Fruit fly (Drosophila melanogaster) whole organism, embryonic: ENCODE measurements around the gene CG44838.
A peak's percentile ranks its signal among the peaks of the same experiment; 100 is the strongest.

ENCODE experiments used
- Abd-B ChIP-seq: fragments of 200-800 bp; sonication (Bioruptor generic); optimal IDR thresholded peaks from 2 replicates; lab custom pipeline; 2018; ENCODE audit warnings: missing biosample characterization, mild to moderate bottlenecking, missing genetic modification characterization, moderate library complexity
- Adf1 ChIP-seq: fragments of 200-800 bp; sonication (Bioruptor generic); IDR thresholded peaks from 2 replicates; pipeline ENCODE4 v1.3.6; 2022; ENCODE audit warnings: missing biosample characterization, missing genetic modification characterization
- Awh ChIP-seq: fragments of 200-800 bp; sonication (Bioruptor generic); IDR thresholded peaks from 2 replicates; pipeline ENCODE4, ENCODE4 v1.3.6; 2022; ENCODE audit warnings: missing biosample characterization, missing genetic modification characterization
- BtbVII ChIP-seq: fragments of 200-800 bp; sonication (Bioruptor generic); optimal IDR thresholded peaks from 3 replicates; lab custom pipeline; 2017; ENCODE audit warnings: missing biosample characterization, mild to moderate bottlenecking, missing genetic modification characterization
- CG10654 ChIP-seq: fragments of 200-800 bp; sonication (Bioruptor generic); optimal IDR thresholded peaks from 2 replicates; lab custom pipeline; 2016; ENCODE audit warnings: missing biosample characterization, missing genetic modification characterization
- CG12659 ChIP-seq: fragments of 200-800 bp; sonication (Bioruptor generic); optimal IDR thresholded peaks from 3 replicates; lab custom pipeline; 2017; ENCODE audit warnings: mild to moderate bottlenecking, missing biosample characterization, missing genetic modification reagents, missing genetic modification characterization
- CG13424 ChIP-seq: fragments of 200-800 bp; sonication (Bioruptor generic); optimal IDR thresholded peaks from 2 replicates; lab custom pipeline; 2019; ENCODE audit warnings: missing biosample characterization, mild to moderate bottlenecking, missing genetic modification characterization, moderate library complexity
- CG14860 ChIP-seq: fragments of 200-800 bp; sonication (Bioruptor generic); IDR thresholded peaks from 3 replicates; pipeline ENCODE4 v1.3.6; 2022; ENCODE audit warnings: missing biosample characterization, missing genetic modification characterization; ENCODE audit not compliant: partially characterized antibody
- CG15514 ChIP-seq: fragments of 200-800 bp; sonication (Bioruptor generic); optimal IDR thresholded peaks from 3 replicates; lab custom pipeline; 2017; ENCODE audit warnings: missing biosample characterization, missing genetic modification characterization, mild to moderate bottlenecking, moderate library complexity, missing genetic modification reagents
- CG1603 ChIP-seq: fragments of 200-800 bp; sonication (Bioruptor generic); optimal IDR thresholded peaks from 2 replicates; lab custom pipeline; 2019; ENCODE audit warnings: missing biosample characterization, mild to moderate bottlenecking, missing genetic modification characterization, moderate library complexity
- CG16779 ChIP-seq: fragments of 200-800 bp; sonication (Bioruptor generic); IDR thresholded peaks from 2 replicates; pipeline ENCODE4 v1.3.6; 2022; ENCODE audit warnings: missing biosample characterization, missing genetic modification characterization
- CG4360 ChIP-seq: fragments of 200-800 bp; sonication (Bioruptor generic); IDR thresholded peaks from 2 replicates; pipeline ENCODE4 v1.3.6; 2022; ENCODE audit warnings: missing biosample characterization, missing genetic modification characterization
- CG43689 ChIP-seq: fragments of 200-800 bp; sonication (Bioruptor generic); IDR thresholded peaks from 2 replicates; pipeline ENCODE4 v1.3.6; 2022; ENCODE audit warnings: missing biosample characterization, missing genetic modification characterization
- CG7786 ChIP-seq: fragments of 200-800 bp; sonication (Bioruptor generic); optimal IDR thresholded peaks from 2 replicates; lab custom pipeline; 2016; ENCODE audit warnings: missing biosample characterization, missing genetic modification characterization
- CG8765 ChIP-seq: fragments of 200-800 bp; sonication (Bioruptor generic); IDR thresholded peaks from 2 replicates; pipeline ENCODE4 v1.3.6; 2022; ENCODE audit warnings: missing biosample characterization, missing genetic modification characterization
- CkIIα-i1 ChIP-seq: fragments of 200-800 bp; sonication (Bioruptor generic); IDR thresholded peaks from 2 replicates; pipeline ENCODE4 v1.3.6; 2022; ENCODE audit warnings: missing biosample characterization, missing genetic modification characterization
- CoRest ChIP-seq: fragments of 200-800 bp; sonication (Bioruptor generic); optimal IDR thresholded peaks from 3 replicates; lab custom pipeline; 2018; ENCODE audit warnings: missing biosample characterization, mild to moderate bottlenecking, missing genetic modification characterization, moderate library complexity
- CrebB ChIP-seq: fragments of 200-800 bp; sonication (Bioruptor generic); optimal IDR thresholded peaks from 3 replicates; lab custom pipeline; 2018; ENCODE audit warnings: missing biosample characterization, mild to moderate bottlenecking, missing genetic modification characterization
- D19B ChIP-seq: fragments of 200-800 bp; sonication (Bioruptor generic); optimal IDR thresholded peaks from 2 replicates; lab custom pipeline; 2017; ENCODE audit warnings: missing biosample characterization, mild to moderate bottlenecking, missing genetic modification characterization
- Doc3 ChIP-seq: fragments of 200-800 bp; sonication (Bioruptor generic); IDR thresholded peaks from 3 replicates; pipeline ENCODE4 v1.3.6; 2022; ENCODE audit warnings: missing biosample characterization, missing genetic modification characterization; ENCODE audit not compliant: partially characterized antibody
- Eip74EF ChIP-seq, 2 experiments: fragments of 200-800 bp in 1 of 2; fragments of >200 bp in 1 of 2; sonication (Bioruptor generic) in 1 of 2; optimal IDR thresholded peaks; 2 replicates each; lab custom pipeline; 2017 to 2019; ENCODE audit warnings: missing biosample characterization in 2 of 2, missing genetic modification characterization in 2 of 2, mild to moderate bottlenecking in 1 of 2, moderate library complexity in 1 of 2
- Elba2 ChIP-seq: fragments of 200-800 bp; sonication (Bioruptor generic); optimal IDR thresholded peaks from 3 replicates; lab custom pipeline; 2016; ENCODE audit warnings: missing biosample characterization, missing genetic modification characterization
- Hr3 ChIP-seq: fragments of 200-800 bp; sonication (Bioruptor generic); optimal IDR thresholded peaks from 3 replicates; lab custom pipeline; 2016; ENCODE audit warnings: missing biosample characterization, missing genetic modification characterization
- Lim3 ChIP-seq: fragments of 200-800 bp; sonication (Bioruptor generic); IDR thresholded peaks from 2 replicates; pipeline ENCODE4 v1.3.6; 2022; ENCODE audit warnings: missing biosample characterization, missing genetic modification characterization
- Med ChIP-seq: fragments of 200-800 bp; sonication (Bioruptor generic); peaks from one replicate; lab custom pipeline; 2016; ENCODE audit warnings: missing biosample characterization, missing genetic modification characterization, mild to moderate bottlenecking, inconsistent platforms, moderate library complexity
- Meics ChIP-seq: fragments of 200-800 bp; sonication (Bioruptor generic); optimal IDR thresholded peaks from 2 replicates; lab custom pipeline; 2017; ENCODE audit warnings: missing biosample characterization, mild to moderate bottlenecking, missing genetic modification characterization
- NC2α ChIP-seq: fragments of 200-800 bp; sonication (Bioruptor generic); optimal IDR thresholded peaks from 2 replicates; lab custom pipeline; 2016; ENCODE audit warnings: missing biosample characterization, missing genetic modification characterization
- Nf-YC ChIP-seq: fragments of 200-800 bp; optimal IDR thresholded peaks from 3 replicates; lab custom pipeline; 2019; ENCODE audit warnings: missing biosample characterization, mild to moderate bottlenecking, missing genetic modification characterization, moderate library complexity
- Sox100B ChIP-seq: fragments of 200-800 bp; sonication (Bioruptor generic); optimal IDR thresholded peaks from 3 replicates; lab custom pipeline; 2018; ENCODE audit warnings: missing biosample characterization, mild to moderate bottlenecking, missing genetic modification characterization
- Sox102F ChIP-seq: fragments of 200-800 bp; sonication (Bioruptor generic); optimal IDR thresholded peaks from 2 replicates; lab custom pipeline; 2018; ENCODE audit warnings: missing biosample characterization, mild to moderate bottlenecking, missing genetic modification characterization, moderate library complexity
- YL-1 ChIP-seq: fragments of 200-800 bp; sonication (Bioruptor generic); optimal IDR thresholded peaks from 3 replicates; lab custom pipeline; 2017; ENCODE audit warnings: missing biosample characterization, mild to moderate bottlenecking, missing genetic modification characterization
- abd-A ChIP-seq: fragments of 200-800 bp; sonication (Bioruptor generic); optimal IDR thresholded peaks from 3 replicates; lab custom pipeline; 2019; ENCODE audit warnings: missing biosample characterization, mild to moderate bottlenecking, missing genetic modification characterization, moderate library complexity
- btn ChIP-seq: fragments of 200-800 bp; sonication (Bioruptor generic); optimal IDR thresholded peaks from 2 replicates; lab custom pipeline; 2016; ENCODE audit warnings: missing biosample characterization, missing genetic modification characterization
- cas ChIP-seq: fragments of 200-800 bp; sonication (Bioruptor generic); IDR thresholded peaks from 2 replicates; pipeline ENCODE4 v1.3.6; 2022; ENCODE audit warnings: missing biosample characterization, missing genetic modification characterization
- chif ChIP-seq, 2 experiments: fragments of 200-800 bp; sonication (Bioruptor generic); optimal IDR thresholded peaks; 3 replicates each; lab custom pipeline; 2016; ENCODE audit warnings: missing biosample characterization in 2 of 2, missing genetic modification characterization in 2 of 2
- dimm ChIP-seq: fragments of 200-800 bp; sonication (Bioruptor generic); IDR thresholded peaks from 2 replicates; pipeline ENCODE4 v1.3.6; 2022; ENCODE audit warnings: missing biosample characterization, missing genetic modification characterization
- ewg ChIP-seq: fragments of 200-800 bp; sonication (Bioruptor generic); optimal IDR thresholded peaks from 3 replicates; lab custom pipeline; 2017; ENCODE audit warnings: mild to moderate bottlenecking, missing biosample characterization, missing genetic modification reagents, missing genetic modification characterization
- nau ChIP-seq: fragments of 200-800 bp; sonication (Bioruptor generic); optimal IDR thresholded peaks from 3 replicates; lab custom pipeline; 2017; ENCODE audit warnings: missing biosample characterization, mild to moderate bottlenecking, missing genetic modification characterization, missing genetic modification reagents
- nom ChIP-seq: fragments of 200-800 bp; sonication (Bioruptor generic); optimal IDR thresholded peaks from 2 replicates; lab custom pipeline; 2017; ENCODE audit warnings: missing biosample characterization, missing genetic modification characterization, mild to moderate bottlenecking, moderate library complexity, missing genetic modification reagents
- pnt ChIP-seq: fragments of 200-800 bp; sonication (Bioruptor generic); optimal IDR thresholded peaks from 3 replicates; lab custom pipeline; 2016; ENCODE audit warnings: missing biosample characterization, missing genetic modification characterization
- rib ChIP-seq: fragments of 200-800 bp; sonication (Bioruptor generic); IDR thresholded peaks from 2 replicates; pipeline ENCODE4 v1.3.6; 2022; ENCODE audit warnings: missing biosample characterization, missing genetic modification characterization
- scrt ChIP-seq: fragments of 200-800 bp; sonication (Bioruptor generic); optimal IDR thresholded peaks from 2 replicates; lab custom pipeline; 2018; ENCODE audit warnings: missing biosample characterization, mild to moderate bottlenecking, missing genetic modification characterization, moderate library complexity
- sens ChIP-seq: fragments of 200-800 bp; sonication (Bioruptor generic); peaks from one replicate; lab custom pipeline; 2016; ENCODE audit warnings: missing biosample characterization, missing genetic modification characterization
- sim ChIP-seq: fragments of 200-800 bp; sonication (Bioruptor generic); IDR thresholded peaks from 2 replicates; pipeline ENCODE4 v1.3.6; 2022; ENCODE audit warnings: missing biosample characterization, missing genetic modification characterization
- tgo ChIP-seq: fragments of 200-800 bp; sonication (Bioruptor generic); IDR thresholded peaks from 3 replicates; pipeline ENCODE4 v1.3.6; 2022; ENCODE audit warnings: missing biosample characterization, missing genetic modification characterization
- tio ChIP-seq: fragments of 200-800 bp; sonication (Bioruptor generic); optimal IDR thresholded peaks from 2 replicates; lab custom pipeline; 2017; ENCODE audit warnings: missing biosample characterization, missing genetic modification characterization, inconsistent platforms
- vvl ChIP-seq: fragments of 200-800 bp; sonication (Bioruptor generic); IDR thresholded peaks from 2 replicates; pipeline ENCODE4 v1.3.6; 2022; ENCODE audit warnings: missing biosample characterization, missing genetic modification characterization
- zfh2 ChIP-seq: fragments of 200-800 bp; sonication (Bioruptor generic); optimal IDR thresholded peaks from 2 replicates; lab custom pipeline; 2016; ENCODE audit warnings: missing biosample characterization, missing genetic modification characterization

The CG44838 gene

dm6 chr3L:9455819-9456388 lies 4.9 kb upstream of the CG44838 start, which contains the start of the genes phol and CG3552 (continued):
- peak; percentile 10 for TF ChIP-seq CG13424 (tag; lab: Kevin White, UChicago)
- TF ChIP-seq Lim3: no peak
- TF ChIP-seq nau (GFP tag; lab: Kevin White, UChicago): no peak
- peak; percentile 61 for TF ChIP-seq abd-A (tag; lab: Kevin White, UChicago)
- TF ChIP-seq sim (GFP tag; lab: Robert Waterston, UW): no peak
- no peak for TF ChIP-seq CG10654 (GFP tag; lab: Kevin White, UChicago)
- peak; percentile 73 for TF ChIP-seq CG1603
- TF ChIP-seq Sox100B (GFP tag; lab: Kevin White, UChicago): no peak
- TF ChIP-seq cas (GFP tag; lab: Robert Waterston, UW): no peak
- no peak for TF ChIP-seq tgo (GFP tag; lab: Robert Waterston, UW)
- peak; percentile 18 for TF ChIP-seq Abd-B (GFP tag; lab: Kevin White, UChicago)
- TF ChIP-seq CG16779 (GFP tag; lab: Robert Waterston, UW): no peak
- TF ChIP-seq dimm: no peak
- peak; percentile 48 for TF ChIP-seq Adf1 (GFP tag; lab: Robert Waterston, UW)
- TF ChIP-seq tio (GFP tag; lab: Kevin White, UChicago): no peak
- TF ChIP-seq CoRest (tag; lab: Kevin White, UChicago): peak; percentile 24
- TF ChIP-seq BtbVII (GFP tag; lab: Kevin White, UChicago): no peak
- TF ChIP-seq CrebB (tag; lab: Kevin White, UChicago): no peak
- TF ChIP-seq zfh2 (GFP tag; lab: Kevin White, UChicago): no peak
- TF ChIP-seq CG8765 (GFP tag; lab: Robert Waterston, UW): no peak
- TF ChIP-seq, all 482 proteins: peak for 115

- TF ChIP-seq chif (GFP tag; optimal IDR thresholded peaks at IDR 0.05; lab: Kevin White, UChicago): no peak
- no peak for TF ChIP-seq CG43689 (GFP tag; lab: Robert Waterston, UW)
- no peak for TF ChIP-seq Hr3
- no peak for TF ChIP-seq D19B (GFP tag; lab: Kevin White, UChicago)
- TF ChIP-seq CG7786 (GFP tag; lab: Kevin White, UChicago): no peak
- TF ChIP-seq CG14860 (GFP tag; lab: Robert Waterston, UW): no peak
- TF ChIP-seq YL-1 (GFP tag; lab: Kevin White, UChicago): peak; percentile 35
- peak; percentile 6 for TF ChIP-seq ewg (GFP tag; lab: Kevin White, UChicago)
- TF ChIP-seq CG4360 (GFP tag; lab: Robert Waterston, UW): peak; percentile 42; the same call in 1 of the 2 replicates
- peak; percentile 8 for TF ChIP-seq Meics
- TF ChIP-seq Elba2 (GFP tag; lab: Kevin White, UChicago): peak; percentile 15
- no peak for TF ChIP-seq CG12659
- TF ChIP-seq rib: no peak
- peak; percentile 95 for TF ChIP-seq scrt (GFP tag; lab: Kevin White, UChicago)
- TF ChIP-seq sens (GFP tag; lab: Kevin White, UChicago): peak; percentile 31
- no peak for TF ChIP-seq Eip74EF (GFP tag; optimal IDR thresholded peaks at IDR 0.05; lab: Kevin White, UChicago)
- peak; percentile 1 for TF ChIP-seq Med (GFP tag; lab: Kevin White, UChicago)
- TF ChIP-seq, all 482 proteins: peak for 8
These were observed 4.5 kb upstream of the CG44838 start for dm6 chr3L:9456389-9456788.

dm6 chr3L:9457619-9458092 lies 3.2 kb upstream of the CG44838 start, which contains the start of gene CG3437:
TSS of gene CG3437 (minus strand) at chr3L:9457669.
- peak; percentile 95 for TF ChIP-seq CG15514 (GFP tag; lab: Kevin White, UChicago)
- peak; percentile 53 for TF ChIP-seq Elba2 (GFP tag; lab: Kevin White, UChicago)
- peak; percentile 99 for TF ChIP-seq Sox102F (GFP tag; lab: Kevin White, UChicago)
- peak; percentile 99 for TF ChIP-seq pnt (GFP tag; lab: Kevin White, UChicago)
- TF ChIP-seq Eip74EF (GFP tag; optimal IDR thresholded peaks at IDR 0.05; lab: Kevin White, UChicago): peak in 1 of 2 experiments; percentile 96
- TF ChIP-seq vvl (GFP tag; lab: Robert Waterston, UW): peak; percentile 100
- peak; percentile 96 for TF ChIP-seq CkIIα-i1 (GFP tag; lab: Robert Waterston, UW)
- peak; percentile 97 for TF ChIP-seq btn (GFP tag; lab: Kevin White, UChicago)
- peak; percentile 99 for TF ChIP-seq Awh (GFP tag; lab: Robert Waterston, UW)
- peak; percentile 83 for TF ChIP-seq Nf-YC
- TF ChIP-seq NC2α (GFP tag; lab: Kevin White, UChicago): peak; percentile 97
- peak; percentile 99 for TF ChIP-seq nom (GFP tag; lab: Kevin White, UChicago)
- TF ChIP-seq Doc3 (GFP tag; lab: Robert Waterston, UW): no peak
